Worm (Caenorhabditis elegans): ENCODE measurements around the gene nphp-2.

Gene nphp-2

ce11 chrV:1870515-1870940, 25.1 kb upstream of the nphp-2 start (continued):
- TF ChIP-seq Y53G8AR.9 (GFP tag; conservative IDR thresholded peaks at IDR 0.05), result peak; percentile 67; the same call in 1 of the 2 replicates
- TF ChIP-seq F37B4.10 (GFP tag; IDR thresholded peaks at IDR 0.05), result no peak
- TF ChIP-seq dpl-1 (GFP tag; optimal IDR thresholded peaks at IDR 0.05), result peak; percentile 27
- TF ChIP-seq him-1 (tag; optimal IDR thresholded peaks at IDR 0.05), result no peak
- peak; percentile 74 for TF ChIP-seq dox-1 (GFP tag; IDR thresholded peaks at IDR 0.05)
- no peak for TF ChIP-seq let-607 (tag; optimal IDR thresholded peaks at IDR 0.05)
- peak; percentile 54 for TF ChIP-seq F49E8.2 (tag; optimal IDR thresholded peaks at IDR 0.05; ENCODE audit: insufficient read depth)
- TF ChIP-seq sea-2 (GFP tag; IDR thresholded peaks at IDR 0.05), result no peak
- TF ChIP-seq ccch-3 (GFP tag; optimal IDR thresholded peaks at IDR 0.05), result no peak
- no peak for TF ChIP-seq nfya-2 (GFP tag; IDR thresholded peaks at IDR 0.05)
- peak; percentile 29 for TF ChIP-seq tbp1 (GFP tag; optimal IDR thresholded peaks at IDR 0.05)
- TF ChIP-seq F23B12.7 (tag; optimal IDR thresholded peaks at IDR 0.05; ENCODE audit: insufficient read depth), result no peak
- TF ChIP-seq T07F8.4 (tag; optimal IDR thresholded peaks at IDR 0.05), result no peak
- TF ChIP-seq bed-1 (GFP tag; IDR thresholded peaks at IDR 0.05), result no peak
- peak; percentile 86 for TF ChIP-seq ztf-18 (tag; optimal IDR thresholded peaks at IDR 0.05)
- TF ChIP-seq fkh-3 (tag; optimal IDR thresholded peaks at IDR 0.05), result no peak
- no peak for TF ChIP-seq mel-28 (tag; optimal IDR thresholded peaks at IDR 0.05; ENCODE audit: borderline replicate concordance)
- TF ChIP-seq lir-1 (GFP tag; conservative IDR thresholded peaks at IDR 0.05), result no peak
- no peak for TF ChIP-seq zim-3 (tag; optimal IDR thresholded peaks at IDR 0.05)
- TF ChIP-seq gei-17 (GFP tag; optimal IDR thresholded peaks at IDR 0.05), result no peak
- TF ChIP-seq repo-1 (tag; optimal IDR thresholded peaks at IDR 0.05), result no peak
- peak; percentile 25; the same call in 1 of the 2 replicates for TF ChIP-seq madf-8 (GFP tag; conservative IDR thresholded peaks at IDR 0.05)
- no peak for TF ChIP-seq mes-4 (tag; optimal IDR thresholded peaks at IDR 0.05)
- TF ChIP-seq aptf-3 (GFP tag; IDR thresholded peaks at IDR 0.05), result 0 out of 2 replicates have a peak, but pooled peaks have one; percentile 54
- TF ChIP-seq C17E4.6 (GFP tag; IDR thresholded peaks at IDR 0.05), result peak; percentile 63; the same call in 1 of the 2 replicates
- TF ChIP-seq attf-6 (GFP tag; IDR thresholded peaks at IDR 0.05), result peak; percentile 34; the same call in 1 of the 2 replicates
- TF ChIP-seq somi-1 (GFP tag; optimal IDR thresholded peaks at IDR 0.05), result no peak
- no peak for TF ChIP-seq egrh-3 (GFP tag; IDR thresholded peaks at IDR 0.05)
- no peak for TF ChIP-seq lsy-27 (tag; optimal IDR thresholded peaks at IDR 0.05; ENCODE audit: borderline replicate concordance, insufficient read depth)
- no peak for TF ChIP-seq F52B5.7 (tag; optimal IDR thresholded peaks at IDR 0.05)
- TF ChIP-seq ztf-22 (GFP tag; optimal IDR thresholded peaks at IDR 0.05), result no peak
- TF ChIP-seq tbx-9 (tag; optimal IDR thresholded peaks at IDR 0.05; ENCODE audit: borderline replicate concordance), result no peak
- TF ChIP-seq efl-1 (GFP tag; optimal IDR thresholded peaks at IDR 0.05), result peak; percentile 51
- no peak for TF ChIP-seq ceh-27 (GFP tag; optimal IDR thresholded peaks at IDR 0.05)
- peak; percentile 82 for TF ChIP-seq D2030.7 (GFP tag; IDR thresholded peaks at IDR 0.05)
- no peak for TF ChIP-seq ama-1 (optimal IDR thresholded peaks at IDR 0.05)
- TF ChIP-seq ama-1 (GFP tag; optimal IDR thresholded peaks at IDR 0.05), result no peak
- peak; percentile 70 for TF ChIP-seq madf-6 (GFP tag; IDR thresholded peaks at IDR 0.05)
- TF ChIP-seq hlh-12 (tag; optimal IDR thresholded peaks at IDR 0.05), result no peak
- no peak for TF ChIP-seq lag-1 (GFP tag; IDR thresholded peaks at IDR 0.05)
- TF ChIP-seq egl-44 (GFP tag; IDR thresholded peaks at IDR 0.05), result no peak
- no peak for TF ChIP-seq snpc-1.1 (tag; optimal IDR thresholded peaks at IDR 0.05; ENCODE audit: insufficient read depth)
- TF ChIP-seq akir-1 (GFP tag; optimal IDR thresholded peaks at IDR 0.05), result no peak
- TF ChIP-seq ztf-28 (GFP tag; IDR thresholded peaks at IDR 0.05), result peak; percentile 79; the same call in 1 of the 2 replicates
- TF ChIP-seq ztf-26 (tag; optimal IDR thresholded peaks at IDR 0.05), result no peak
- TF ChIP-seq pbrm-1 (GFP tag; IDR thresholded peaks at IDR 0.05), result no peak
- peak; percentile 39 for TF ChIP-seq unc-130 (GFP tag; optimal IDR thresholded peaks at IDR 0.05)
- TF ChIP-seq sptf-2 (GFP tag; optimal IDR thresholded peaks at IDR 0.05), result peak; percentile 34
- no peak for TF ChIP-seq B0261.1 (tag; optimal IDR thresholded peaks at IDR 0.05)

Data from whole organism, young adult.